Worm (Caenorhabditis elegans): ENCODE results near the gene srh-194.

srh-194 gene

DNA sequence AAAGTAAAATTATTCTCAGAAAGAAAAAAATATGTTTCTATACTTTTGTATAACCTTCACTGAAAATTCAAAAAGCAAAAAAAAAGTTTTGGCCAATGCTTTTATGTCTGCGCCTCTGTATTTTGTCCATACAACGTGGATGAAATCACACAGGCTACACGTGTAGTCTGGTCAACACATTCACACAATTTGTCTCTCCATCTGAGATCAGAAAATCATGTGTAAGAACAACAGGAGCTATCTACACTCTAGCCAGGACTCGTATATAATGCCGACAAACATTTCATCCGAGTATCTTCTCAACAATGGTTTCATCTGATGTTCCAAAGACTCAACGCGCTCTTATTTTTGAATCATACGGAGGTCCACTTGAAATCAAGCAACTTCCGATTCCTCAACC is 33.5 kb upstream of the srh-194 start, which contains the start of gene D2063.1:
TSS of gene D2063.1 (plus strand) at position 281 of the 400 bp plus-strand sequence.
- TF ChIP-seq aly-2 (tag; optimal IDR thresholded peaks at IDR 0.05) = no peak
- TF ChIP-seq ztf-4 (tag; optimal IDR thresholded peaks at IDR 0.05) = no peak
- peak; percentile 3 for TF ChIP-seq nhr-129 (tag; optimal IDR thresholded peaks at IDR 0.05)

DNA sequence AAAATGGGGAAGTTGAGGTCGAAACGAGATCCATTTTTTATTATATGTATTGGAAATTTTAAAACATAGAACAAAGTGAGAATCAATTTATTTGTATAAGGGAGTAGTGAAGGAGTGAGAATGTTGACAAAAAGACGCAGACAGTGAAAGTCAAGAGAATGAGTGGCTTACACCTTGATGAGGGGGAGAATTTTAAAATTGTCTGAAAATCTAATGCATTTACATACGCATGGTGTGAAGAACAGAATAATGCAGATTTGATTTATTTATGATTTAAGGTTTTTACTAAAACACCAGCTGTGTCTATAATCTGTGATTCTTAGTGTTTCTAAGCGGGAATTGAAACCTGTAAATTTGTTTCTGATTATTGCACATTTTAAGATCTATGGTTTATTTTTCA is 32.1 kb upstream of the srh-194 start, which contains the start of gene nhr-125:
TSS of gene nhr-125 (minus strand) at position 101 of the 400 bp plus-strand sequence.
- TF ChIP-seq fos-1 (tag; optimal IDR thresholded peaks at IDR 0.05) = no peak
- no peak for TF ChIP-seq nhr-129 (tag; optimal IDR thresholded peaks at IDR 0.05)
- TF ChIP-seq aly-2 (tag; optimal IDR thresholded peaks at IDR 0.05) = no peak
- no peak for TF ChIP-seq lin-11 (tag; optimal IDR thresholded peaks at IDR 0.05)
- no peak for TF ChIP-seq ztf-4 (tag; optimal IDR thresholded peaks at IDR 0.05)
- no peak for TF ChIP-seq nhr-21 (tag; optimal IDR thresholded peaks at IDR 0.05)
- TF ChIP-seq sem-4 (tag; optimal IDR thresholded peaks at IDR 0.05) = no peak
- no peak for TF ChIP-seq lin-39 (tag; optimal IDR thresholded peaks at IDR 0.05)
- no peak for TF ChIP-seq ztf-11 (tag; optimal IDR thresholded peaks at IDR 0.05)
- TF ChIP-seq elt-1 (tag; optimal IDR thresholded peaks at IDR 0.05) = no peak
- TF ChIP-seq elt-3 (tag; optimal IDR thresholded peaks at IDR 0.05) = no peak
- TF ChIP-seq mbf-1 (tag; optimal IDR thresholded peaks at IDR 0.05) = no peak
- no peak for TF ChIP-seq snpc-4 (tag; optimal IDR thresholded peaks at IDR 0.05)
- no peak for TF ChIP-seq Y55F3AM.14 (GFP tag; optimal IDR thresholded peaks at IDR 0.05)
- TF ChIP-seq unc-39 (tag; optimal IDR thresholded peaks at IDR 0.05) = no peak
- TF ChIP-seq F13H6.1 (tag; optimal IDR thresholded peaks at IDR 0.05) = no peak
- no peak for TF ChIP-seq nhr-11 (tag; optimal IDR thresholded peaks at IDR 0.05)
- no peak for TF ChIP-seq nhr-23 (tag; optimal IDR thresholded peaks at IDR 0.05)
- TF ChIP-seq lsy-2 (tag; optimal IDR thresholded peaks at IDR 0.05) = no peak

DNA sequence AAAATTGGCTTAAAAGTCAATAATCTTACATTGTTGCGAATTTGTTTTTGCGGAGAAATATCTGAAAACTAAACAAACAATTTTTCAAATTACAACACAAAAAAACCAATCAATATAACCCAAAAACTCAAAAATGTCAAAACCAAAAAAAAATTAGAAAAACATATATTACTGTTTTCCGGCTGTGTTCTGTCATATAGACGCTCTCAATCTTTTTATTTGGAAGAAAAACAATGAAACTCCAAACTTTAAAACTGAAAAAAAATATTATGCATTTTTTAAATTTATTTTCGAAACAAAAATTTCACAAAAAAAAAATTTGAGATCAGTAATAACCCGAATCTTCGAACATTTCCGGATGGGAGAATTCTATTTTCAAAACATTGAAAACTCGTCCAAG is 29.4 kb upstream of the srh-194 start, which contains the start of gene R02D1.2:
TSS of gene R02D1.2 (minus strand) at position 101 of the 400 bp plus-strand sequence.
- no peak for TF ChIP-seq egl-27 (tag; optimal IDR thresholded peaks at IDR 0.05)
- TF ChIP-seq gmeb-1 (tag; optimal IDR thresholded peaks at IDR 0.05) = no peak
- no peak for TF ChIP-seq lin-13 (GFP tag; optimal IDR thresholded peaks at IDR 0.05)
- no peak for TF ChIP-seq blmp-1 (tag; optimal IDR thresholded peaks at IDR 0.05; ENCODE audit: insufficient read depth)
- no peak for TF ChIP-seq peb-1 (tag; optimal IDR thresholded peaks at IDR 0.05)
- no peak for TF ChIP-seq sma-3 (GFP tag; optimal IDR thresholded peaks at IDR 0.05)
- no peak for TF ChIP-seq nhr-129 (tag; optimal IDR thresholded peaks at IDR 0.05)
- TF ChIP-seq nhr-21 (tag; optimal IDR thresholded peaks at IDR 0.05) = no peak
- TF ChIP-seq nhr-25 (tag; optimal IDR thresholded peaks at IDR 0.05) = no peak
- TF ChIP-seq sem-4 (tag; optimal IDR thresholded peaks at IDR 0.05) = no peak
- TF ChIP-seq R02D3.7 (tag; optimal IDR thresholded peaks at IDR 0.05) = no peak
- no peak for TF ChIP-seq ztf-11 (tag; optimal IDR thresholded peaks at IDR 0.05)
- TF ChIP-seq snpc-4 (tag; optimal IDR thresholded peaks at IDR 0.05) = no peak

ce11 chrV:4319867-4320266 is 26.5 kb upstream of the srh-194 start, which contains the start of gene ZC132.9:
TSS of gene ZC132.9 (minus strand) at chrV:4319967.
- TF ChIP-seq nhr-129 (tag; optimal IDR thresholded peaks at IDR 0.05) (no peak), F13H6.1 (tag; optimal IDR thresholded peaks at IDR 0.05) (no peak), unc-55 (GFP tag; optimal IDR thresholded peaks at IDR 0.05) (no peak), sma-9 (GFP tag; optimal IDR thresholded peaks at IDR 0.05) (no peak), sma-9 (tag; optimal IDR thresholded peaks at IDR 0.05) (no peak), nhr-6 (tag; optimal IDR thresholded peaks at IDR 0.05) (no peak), dmd-4 (tag; optimal IDR thresholded peaks at IDR 0.05) (no peak), lin-11 (tag; optimal IDR thresholded peaks at IDR 0.05) (no peak), lin-39 (tag; optimal IDR thresholded peaks at IDR 0.05) (no peak)

DNA sequence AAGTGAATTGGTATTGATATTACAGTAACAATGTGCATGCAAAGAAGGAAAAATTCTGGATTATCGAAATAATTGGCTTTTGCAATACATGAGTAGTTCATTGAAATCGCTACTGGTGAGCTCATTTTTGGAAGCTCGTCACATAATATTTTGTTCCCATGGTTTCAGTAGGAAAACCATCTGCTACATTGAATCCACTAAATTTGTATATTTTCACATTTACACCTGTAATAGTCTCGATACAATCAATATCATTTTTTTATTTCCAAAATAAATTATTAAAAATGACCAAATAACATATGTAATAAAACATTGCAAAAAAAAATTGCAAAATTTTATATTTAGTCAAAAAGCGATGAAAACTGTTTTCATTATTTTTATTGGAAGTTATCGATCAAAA is 21.7 kb upstream of the srh-194 start, which contains the start of gene srh-192:
TSS of gene srh-192 (minus strand) at position 101 of the 400 bp plus-strand sequence.
- TF ChIP-seq lin-11 (tag; optimal IDR thresholded peaks at IDR 0.05) = no peak

ce11 chrV:4304240-4304639 is 10.9 kb upstream of the srh-194 start:
- no peak for TF ChIP-seq egl-27 (tag; optimal IDR thresholded peaks at IDR 0.05)
- no peak for TF ChIP-seq alr-1 (tag; optimal IDR thresholded peaks at IDR 0.05)
- no peak for TF ChIP-seq mbf-1 (tag; optimal IDR thresholded peaks at IDR 0.05)
- no peak for TF ChIP-seq lin-13 (GFP tag; optimal IDR thresholded peaks at IDR 0.05)
- no peak for TF ChIP-seq skn-1 (tag; optimal IDR thresholded peaks at IDR 0.05)
- no peak for TF ChIP-seq gmeb-1 (tag; optimal IDR thresholded peaks at IDR 0.05)
- TF ChIP-seq nhr-77 (tag; optimal IDR thresholded peaks at IDR 0.05) = no peak
- TF ChIP-seq blmp-1 (tag; optimal IDR thresholded peaks at IDR 0.05; ENCODE audit: insufficient read depth) = no peak
- TF ChIP-seq peb-1 (tag; optimal IDR thresholded peaks at IDR 0.05) = no peak
- no peak for TF ChIP-seq ama-1 (optimal IDR thresholded peaks at IDR 0.05)
- TF ChIP-seq F13H6.1 (tag; optimal IDR thresholded peaks at IDR 0.05) = no peak
- TF ChIP-seq nhr-21 (tag; optimal IDR thresholded peaks at IDR 0.05) = no peak
- no peak for TF ChIP-seq dmd-4 (tag; optimal IDR thresholded peaks at IDR 0.05)
- no peak for TF ChIP-seq nhr-6 (tag; optimal IDR thresholded peaks at IDR 0.05)
- no peak for TF ChIP-seq Y55F3AM.14 (GFP tag; optimal IDR thresholded peaks at IDR 0.05)
